Worm (Caenorhabditis elegans): Measurements from ENCODE around the gene ttr-10.

- TF ChIP-seq him-1 (tag; optimal IDR thresholded peaks at IDR 0.05), result no peak
- no peak for TF ChIP-seq W03F9.2 (tag; optimal IDR thresholded peaks at IDR 0.05)
- no peak for TF ChIP-seq dao-5 (tag; optimal IDR thresholded peaks at IDR 0.05)
Measured at ce11 chrV:7595132-7595531, 41.4 kb upstream of the ttr-10 start.

Measured in whole organism, L4/young adult.